Worm (Caenorhabditis elegans): ENCODE data around the gene ZK816.1.

ce11 chrX:3304068-3304467 is 47.4 kb upstream of the ZK816.1 start, which contains the start of gene F11D5.7:
- TF ChIP-seq nhr-25 (tag; optimal IDR thresholded peaks at IDR 0.05) (no peak), nhr-12 (tag; optimal IDR thresholded peaks at IDR 0.05) (no peak), R02D3.7 (tag; optimal IDR thresholded peaks at IDR 0.05) (no peak), lin-39 (tag; optimal IDR thresholded peaks at IDR 0.05) (no peak), zag-1 (tag; optimal IDR thresholded peaks at IDR 0.05) (no peak), ceh-16 (tag; optimal IDR thresholded peaks at IDR 0.05) (no peak)
